Worm (Caenorhabditis elegans) whole organism, L1 larva: ENCODE measurements around the gene Y54G9A.9.

ENCODE experiments used
- C34B4.2 ChIP-seq: sonication (generic microtip); optimal IDR thresholded peaks from 2 replicates; lab custom pipeline; 2017; ENCODE audit warnings: mild to moderate bottlenecking, missing genetic modification characterization, missing compliant biosample characterization
- F16B12.6 ChIP-seq: fragments of 150-350 bp; optimal IDR thresholded peaks from 2 replicates; lab custom pipeline; 2014; ENCODE audit warnings: missing biosample characterization, missing genetic modification characterization
- Y116A8C.19 ChIP-seq: sonication (generic microtip); optimal IDR thresholded peaks from 2 replicates; lab custom pipeline; 2016; ENCODE audit warnings: missing compliant biosample characterization, missing genetic modification characterization, borderline replicate concordance
- aly-2 ChIP-seq: fragments of 150-350 bp; optimal IDR thresholded peaks from 2 replicates; lab custom pipeline; 2014; ENCODE audit warnings: missing biosample characterization, missing genetic modification characterization
- ceh-82 ChIP-seq, 3 experiments: fragments of 150-350 bp in 1 of 3; sonication (generic microtip) in 2 of 3; optimal IDR thresholded peaks; 2 replicates each; lab custom pipeline; 2014 to 2017; ENCODE audit warnings: missing biosample characterization in 3 of 3, missing genetic modification characterization in 3 of 3
- dpl-1 ChIP-seq, 3 experiments: fragments of 150-350 bp in 2 of 3; sonication (generic microtip) in 1 of 3; optimal IDR thresholded peaks; 2 replicates each; lab custom pipeline; 2014 to 2017; ENCODE audit warnings: missing biosample characterization in 3 of 3, missing genetic modification characterization in 3 of 3, missing genetic modification reagents in 3 of 3
- dsc-1 ChIP-seq: sonication (generic microtip); optimal IDR thresholded peaks from 2 replicates; lab custom pipeline; 2016; ENCODE audit warnings: mild to moderate bottlenecking, missing genetic modification characterization, missing compliant biosample characterization
- efl-1 ChIP-seq, 4 experiments: fragments of 150-350 bp; optimal IDR thresholded peaks in 3 of 4; peaks in 1 of 4; 1 replicate in 1 of 4; 2 replicates in 3 of 4; lab custom pipeline; 2014; ENCODE audit warnings: missing biosample characterization in 2 of 4, missing genetic modification characterization in 2 of 4, missing genetic modification reagents in 2 of 4
- egl-27 ChIP-seq, 2 experiments: fragments of 150-350 bp in 1 of 2; sonication (generic microtip); optimal IDR thresholded peaks; 3 replicates each; lab custom pipeline; 2017 to 2018; ENCODE audit warnings: missing biosample characterization in 2 of 2, missing genetic modification characterization in 2 of 2, missing genetic modification reagents in 2 of 2
- elt-2 ChIP-seq: sonication (generic microtip); optimal IDR thresholded peaks from 2 replicates; lab custom pipeline; 2016; ENCODE audit warnings: missing genetic modification characterization, mild to moderate bottlenecking, inconsistent platforms, missing compliant biosample characterization, missing genetic modification reagents
- elt-3 ChIP-seq, 6 experiments: fragments of 150-350 bp in 1 of 6; sonication (generic microtip); optimal IDR thresholded peaks; 2 replicates each; lab custom pipeline; 2017 to 2018; ENCODE audit warnings: missing biosample characterization in 6 of 6, missing genetic modification characterization in 6 of 6, inconsistent platforms in 1 of 6
- fkh-10 ChIP-seq: sonication (generic microtip); optimal IDR thresholded peaks from 2 replicates; lab custom pipeline; 2017; ENCODE audit warnings: missing biosample characterization, missing genetic modification reagents, missing genetic modification characterization
- fkh-8 ChIP-seq: sonication (generic microtip); optimal IDR thresholded peaks from 2 replicates; lab custom pipeline; 2016; ENCODE audit warnings: mild to moderate bottlenecking, missing genetic modification characterization, missing compliant biosample characterization
- hlh-4 ChIP-seq: sonication (generic microtip); optimal IDR thresholded peaks from 2 replicates; lab custom pipeline; 2016; ENCODE audit warnings: mild to moderate bottlenecking, missing genetic modification characterization, missing compliant biosample characterization
- irx-1 ChIP-seq: sonication (generic microtip); optimal IDR thresholded peaks from 2 replicates; lab custom pipeline; 2016; ENCODE audit warnings: missing genetic modification characterization, missing compliant biosample characterization
- lin-14 ChIP-seq: fragments of 200-800 bp; sonication (Bioruptor generic); optimal IDR thresholded peaks from 2 replicates; lab custom pipeline; 2018; ENCODE audit warnings: mild to moderate bottlenecking, missing genetic modification characterization, moderate library complexity, missing compliant biosample characterization
- lir-3 ChIP-seq: sonication (generic microtip); optimal IDR thresholded peaks from 2 replicates; lab custom pipeline; 2016; ENCODE audit warnings: mild to moderate bottlenecking, missing genetic modification characterization, moderate library complexity, missing compliant biosample characterization; ENCODE audit not compliant: poor library complexity
- lsy-2 ChIP-seq, 2 experiments: fragments of 150-350 bp; optimal IDR thresholded peaks; 2 replicates each; lab custom pipeline; 2014; ENCODE audit warnings: missing biosample characterization in 2 of 2, missing genetic modification characterization in 2 of 2
- mdl-1 ChIP-seq, 2 experiments: fragments of 150-350 bp; optimal IDR thresholded peaks; 2 replicates each; lab custom pipeline; 2014 to 2017; ENCODE audit warnings: missing biosample characterization in 2 of 2, missing genetic modification characterization in 2 of 2, inconsistent platforms in 1 of 2
- nhr-11 ChIP-seq: fragments of 150-350 bp; optimal IDR thresholded peaks from 2 replicates; lab custom pipeline; 2014; ENCODE audit warnings: missing biosample characterization, missing genetic modification characterization
- nhr-12 ChIP-seq: sonication (generic microtip); optimal IDR thresholded peaks from 2 replicates; lab custom pipeline; 2017; ENCODE audit warnings: missing biosample characterization, missing genetic modification characterization
- nhr-28 ChIP-seq: fragments of 150-350 bp; optimal IDR thresholded peaks from 2 replicates; lab custom pipeline; 2014; ENCODE audit warnings: missing biosample characterization, missing genetic modification characterization
- nhr-47 ChIP-seq: sonication (generic microtip); optimal IDR thresholded peaks from 2 replicates; lab custom pipeline; 2016; ENCODE audit warnings: mild to moderate bottlenecking, missing genetic modification characterization, moderate library complexity, missing compliant biosample characterization
- nhr-76 ChIP-seq: sonication (generic microtip); optimal IDR thresholded peaks from 2 replicates; lab custom pipeline; 2017; ENCODE audit warnings: missing biosample characterization, missing genetic modification characterization
- pax-3 ChIP-seq: fragments of 200-800 bp; sonication (Bioruptor generic); optimal IDR thresholded peaks from 2 replicates; lab custom pipeline; 2018; ENCODE audit warnings: mild to moderate bottlenecking, missing genetic modification characterization, moderate library complexity, missing compliant biosample characterization
- skn-1 ChIP-seq: fragments of 150-350 bp; optimal IDR thresholded peaks from 2 replicates; lab custom pipeline; 2014; ENCODE audit warnings: missing biosample characterization, missing genetic modification characterization
- snpc-4 ChIP-seq: fragments of 150-350 bp; optimal IDR thresholded peaks from 2 replicates; lab custom pipeline; 2014; ENCODE audit warnings: missing biosample characterization, missing genetic modification characterization
- snu-23 ChIP-seq: sonication (generic microtip); optimal IDR thresholded peaks from 2 replicates; lab custom pipeline; 2016; ENCODE audit warnings: missing genetic modification characterization, missing compliant biosample characterization
- swsn-7 ChIP-seq: sonication (generic microtip); optimal IDR thresholded peaks from 2 replicates; lab custom pipeline; 2016; ENCODE audit warnings: missing genetic modification characterization, missing compliant biosample characterization
- unc-30 ChIP-seq: sonication (generic microtip); optimal IDR thresholded peaks from 2 replicates; lab custom pipeline; 2017; ENCODE audit warnings: missing biosample characterization, missing genetic modification characterization
- unc-86 ChIP-seq: sonication (generic microtip); optimal IDR thresholded peaks from 2 replicates; lab custom pipeline; 2016; ENCODE audit warnings: missing genetic modification characterization, missing compliant biosample characterization
- unc-98 ChIP-seq: fragments of 200-800 bp; sonication (Bioruptor generic); IDR thresholded peaks from 2 replicates; pipeline ENCODE4 v1.3.6; 2022; ENCODE audit warnings: missing genetic modification characterization, missing compliant biosample characterization
- vab-15 ChIP-seq: sonication (generic microtip); optimal IDR thresholded peaks from 2 replicates; lab custom pipeline; 2017; ENCODE audit warnings: missing genotype, mild to moderate bottlenecking, missing genetic modification characterization, missing compliant biosample characterization
- ztf-11 ChIP-seq, 2 experiments: sonication (generic microtip); optimal IDR thresholded peaks; 2 replicates each; lab custom pipeline; 2016 to 2017; ENCODE audit warnings: missing genetic modification characterization in 2 of 2, missing biosample characterization in 1 of 2, missing compliant biosample characterization in 1 of 2

Y54G9A.9 gene

ce11 chrII:13695343-13696332 is 33.9 kb upstream of the Y54G9A.9 start, which contains the start of gene kqt-3:
Gene kqt-3, plus strand, starts transcription at chrII:13696282.
- TF ChIP-seq swsn-7 (tag; lab: Kevin White, UChicago) (no peak), nhr-28 (tag; lab: Kevin White, UChicago) (no peak), skn-1 (tag; lab: Kevin White, UChicago) (no peak), mdl-1 (tag; optimal IDR thresholded peaks at IDR 0.05; lab: Kevin White, UChicago) (no peak), C34B4.2 (tag; lab: Kevin White, UChicago) (no peak), Y116A8C.19 (tag; lab: Kevin White, UChicago) (no peak), snu-23 (no peak), hlh-4 (no peak), vab-15 (tag; lab: Kevin White, UChicago) (no peak)

ce11 chrII:13697691-13698090 is 31.8 kb upstream of the Y54G9A.9 start:
- TF ChIP-seq swsn-7 (tag; lab: Kevin White, UChicago) (no peak), snpc-4 (tag; lab: Kevin White, UChicago) (no peak), pax-3 (tag; lab: Kevin White, UChicago) (peak; percentile 68), F16B12.6 (tag; lab: Kevin White, UChicago) (no peak), C34B4.2 (tag; lab: Kevin White, UChicago) (no peak), unc-98 (GFP tag; lab: Robert Waterston, UW) (no peak), egl-27 (tag; optimal IDR thresholded peaks at IDR 0.05; lab: Kevin White, UChicago) (no peak), dpl-1 (GFP tag; optimal IDR thresholded peaks at IDR 0.05; lab: Kevin White, UChicago) (no peak), dsc-1 (tag; lab: Kevin White, UChicago) (peak; percentile 86), nhr-47 (tag; lab: Kevin White, UChicago) (peak; percentile 19), nhr-11 (tag; lab: Kevin White, UChicago) (no peak), lsy-2 (tag; optimal IDR thresholded peaks at IDR 0.05; lab: Kevin White, UChicago) (no peak), fkh-8 (tag; lab: Kevin White, UChicago) (peak; percentile 68), lir-3 (tag; lab: Kevin White, UChicago) (no peak), fkh-10 (GFP tag; lab: Kevin White, UChicago) (no peak)
- TF ChIP-seq, all 84 proteins: peak for 4

- TF ChIP-seq F16B12.6 (tag; lab: Kevin White, UChicago) (no peak), elt-2 (tag; lab: Kevin White, UChicago) (peak; percentile 38)
Measured at ce11 chrII:13711493-13712055, 17.9 kb upstream of the Y54G9A.9 start.

- TF ChIP-seq lin-14 (no peak), nhr-12 (tag; lab: Kevin White, UChicago) (no peak), ztf-11 (tag; optimal IDR thresholded peaks at IDR 0.05; lab: Kevin White, UChicago) (no peak), nhr-76 (tag; lab: Kevin White, UChicago) (no peak), F16B12.6 (tag; lab: Kevin White, UChicago) (no peak), unc-30 (no peak)
Measured at ce11 chrII:13713239-13713638, 16.3 kb upstream of the Y54G9A.9 start.

ce11 chrII:13715333-13715732 is 14.2 kb upstream of the Y54G9A.9 start:
- no peak for TF ChIP-seq elt-3 (tag; optimal IDR thresholded peaks at IDR 0.05; lab: Kevin White, UChicago)
- no peak for TF ChIP-seq irx-1
- TF ChIP-seq efl-1 (optimal IDR thresholded peaks at IDR 0.05; lab: Kevin White, UChicago), result no peak
- no peak for TF ChIP-seq efl-1 (GFP tag; optimal IDR thresholded peaks at IDR 0.05 in 1 of 2; lab: Kevin White, UChicago)
- no peak for TF ChIP-seq ceh-82 (tag; optimal IDR thresholded peaks at IDR 0.05; lab: Kevin White, UChicago)
- TF ChIP-seq unc-86 (tag; lab: Kevin White, UChicago), result no peak
- TF ChIP-seq aly-2 (tag; lab: Kevin White, UChicago), result no peak
